Fruit fly (Drosophila melanogaster) whole organism, embryonic: ENCODE measurements around the gene CG33514.
A peak's percentile ranks its signal among the peaks of the same experiment; 100 is the strongest.

Experiments used
- Ada2b ChIP-seq: fragments of 200-800 bp; sonication (Bioruptor generic); IDR thresholded peaks from 2 replicates; pipeline ENCODE4 v1.3.6; 2022; ENCODE audit warnings: missing biosample characterization, missing genetic modification characterization
- C15 ChIP-seq: fragments of 200-800 bp; sonication (Bioruptor generic); IDR thresholded peaks from 3 replicates; pipeline ENCODE4 v1.3.6; 2022; ENCODE audit warnings: missing biosample characterization, missing genetic modification characterization
- CG10209 ChIP-seq: fragments of 200-800 bp; sonication (Bioruptor generic); optimal IDR thresholded peaks from 3 replicates; lab custom pipeline; 2017; ENCODE audit warnings: missing biosample characterization, mild to moderate bottlenecking, missing genetic modification characterization, missing genetic modification reagents
- CG10321 ChIP-seq: fragments of 200-800 bp; sonication (Bioruptor generic); IDR thresholded peaks from 2 replicates; pipeline ENCODE4 v1.3.6; 2022; ENCODE audit warnings: missing biosample characterization, missing genetic modification characterization
- CG10565 ChIP-seq: fragments of 200-800 bp; sonication (Bioruptor generic); optimal IDR thresholded peaks from 3 replicates; lab custom pipeline; 2016; ENCODE audit warnings: missing biosample characterization, mild to moderate bottlenecking, missing genetic modification characterization
- CG12236 ChIP-seq: fragments of 200-800 bp; sonication (Bioruptor generic); optimal IDR thresholded peaks from 2 replicates; lab custom pipeline; 2016; ENCODE audit warnings: missing biosample characterization, missing genetic modification characterization
- CG12391 ChIP-seq: fragments of 200-800 bp; sonication (Bioruptor generic); optimal IDR thresholded peaks from 3 replicates; lab custom pipeline; 2018; ENCODE audit warnings: missing biosample characterization, mild to moderate bottlenecking, missing genetic modification characterization, moderate library complexity
- CG13424 ChIP-seq: fragments of 200-800 bp; sonication (Bioruptor generic); optimal IDR thresholded peaks from 2 replicates; lab custom pipeline; 2019; ENCODE audit warnings: missing biosample characterization, mild to moderate bottlenecking, missing genetic modification characterization, moderate library complexity
- CG17328 ChIP-seq: fragments of 200-800 bp; sonication (Bioruptor generic); IDR thresholded peaks from 2 replicates; pipeline ENCODE4 v1.3.6; 2022; ENCODE audit warnings: missing biosample characterization, missing genetic modification characterization
- CG18262 ChIP-seq: fragments of 200-800 bp; optimal IDR thresholded peaks from 3 replicates; lab custom pipeline; 2019; ENCODE audit warnings: missing biosample characterization, mild to moderate bottlenecking, missing genetic modification characterization, moderate library complexity
- CG2712 ChIP-seq: fragments of 200-800 bp; optimal IDR thresholded peaks from 3 replicates; lab custom pipeline; 2019; ENCODE audit warnings: missing biosample characterization, mild to moderate bottlenecking, missing genetic modification characterization, moderate library complexity
- CG2875 ChIP-seq: fragments of 200-800 bp; sonication (Bioruptor generic); optimal IDR thresholded peaks from 2 replicates; lab custom pipeline; 2017; ENCODE audit warnings: missing biosample characterization, mild to moderate bottlenecking, missing genetic modification characterization, missing genetic modification reagents
- CG3281 ChIP-seq: fragments of 200-800 bp; sonication (Bioruptor generic); optimal IDR thresholded peaks from 3 replicates; lab custom pipeline; 2017; ENCODE audit warnings: missing biosample characterization, mild to moderate bottlenecking, missing genetic modification characterization
- CG3838 ChIP-seq: fragments of 200-800 bp; sonication (Bioruptor generic); optimal IDR thresholded peaks from 3 replicates; lab custom pipeline; 2016; ENCODE audit warnings: missing biosample characterization, missing genetic modification characterization
- CG4360 ChIP-seq: fragments of 200-800 bp; sonication (Bioruptor generic); IDR thresholded peaks from 2 replicates; pipeline ENCODE4 v1.3.6; 2022; ENCODE audit warnings: missing biosample characterization, missing genetic modification characterization
- CG5953 ChIP-seq: fragments of 200-800 bp; sonication (Bioruptor generic); IDR thresholded peaks from 2 replicates; pipeline ENCODE4 v1.3.6; 2022; ENCODE audit warnings: missing biosample characterization, missing genetic modification characterization
- CG6683 ChIP-seq: fragments of 200-800 bp; sonication (Bioruptor generic); optimal IDR thresholded peaks from 2 replicates; lab custom pipeline; 2017; ENCODE audit warnings: missing biosample characterization, mild to moderate bottlenecking, missing genetic modification characterization, missing genetic modification reagents
- CG6689 ChIP-seq: fragments of 200-800 bp; sonication (Bioruptor generic); IDR thresholded peaks from 2 replicates; pipeline ENCODE4 v1.3.6; 2022; ENCODE audit warnings: missing biosample characterization, missing genetic modification characterization
- CG6765 ChIP-seq: fragments of 200-800 bp; sonication (Bioruptor generic); optimal IDR thresholded peaks from 3 replicates; lab custom pipeline; 2017; ENCODE audit warnings: missing biosample characterization, mild to moderate bottlenecking, missing genetic modification characterization
- CG7928 ChIP-seq: fragments of 200-800 bp; sonication (Bioruptor generic); optimal IDR thresholded peaks from 2 replicates; lab custom pipeline; 2017; ENCODE audit warnings: missing biosample characterization, mild to moderate bottlenecking, missing genetic modification characterization
- CG8765 ChIP-seq: fragments of 200-800 bp; sonication (Bioruptor generic); IDR thresholded peaks from 2 replicates; pipeline ENCODE4 v1.3.6; 2022; ENCODE audit warnings: missing biosample characterization, missing genetic modification characterization
- CG9817 ChIP-seq: fragments of 200-800 bp; sonication (Bioruptor generic); optimal IDR thresholded peaks from 2 replicates; lab custom pipeline; 2018; ENCODE audit warnings: missing biosample characterization, mild to moderate bottlenecking, missing genetic modification characterization, moderate library complexity
- CG9876 ChIP-seq: fragments of 200-800 bp; sonication (Bioruptor generic); optimal IDR thresholded peaks from 2 replicates; lab custom pipeline; 2016; ENCODE audit warnings: missing biosample characterization, missing genetic modification characterization
- D19B ChIP-seq: fragments of 200-800 bp; sonication (Bioruptor generic); optimal IDR thresholded peaks from 2 replicates; lab custom pipeline; 2017; ENCODE audit warnings: missing biosample characterization, mild to moderate bottlenecking, missing genetic modification characterization
- E2f2 ChIP-seq: fragments of 200-800 bp; sonication (Bioruptor generic); IDR thresholded peaks from 2 replicates; pipeline ENCODE4 v1.3.6; 2022; ENCODE audit warnings: missing biosample characterization, missing genetic modification characterization
- HmgD ChIP-seq: fragments of 200-800 bp; sonication (Bioruptor generic); optimal IDR thresholded peaks from 3 replicates; lab custom pipeline; 2016; ENCODE audit warnings: missing biosample characterization, missing genetic modification characterization
- MESR4 ChIP-seq: fragments of 200-800 bp; sonication (Bioruptor generic); optimal IDR thresholded peaks from 2 replicates; lab custom pipeline; 2018; ENCODE audit warnings: missing biosample characterization, mild to moderate bottlenecking, missing genetic modification characterization, moderate library complexity
- NfI ChIP-seq: fragments of 200-800 bp; sonication (Bioruptor generic); optimal IDR thresholded peaks from 3 replicates; lab custom pipeline; 2018; ENCODE audit warnings: missing biosample characterization, mild to moderate bottlenecking, missing genetic modification characterization, moderate library complexity
- ap ChIP-seq: fragments of 200-800 bp; sonication (Bioruptor generic); IDR thresholded peaks from 2 replicates; pipeline ENCODE4 v1.3.6; 2022; ENCODE audit warnings: missing biosample characterization, missing genetic modification characterization
- ci ChIP-seq: fragments of 200-800 bp; sonication (Bioruptor generic); IDR thresholded peaks from 3 replicates; pipeline ENCODE4 v1.3.6; 2022; ENCODE audit warnings: missing biosample characterization, missing genetic modification characterization
- dmrt99B ChIP-seq: fragments of 200-800 bp; sonication (Bioruptor generic); optimal IDR thresholded peaks from 2 replicates; lab custom pipeline; 2018; ENCODE audit warnings: missing biosample characterization, mild to moderate bottlenecking, missing genetic modification characterization, moderate library complexity
- dpn ChIP-seq, 2 experiments: fragments of 200-800 bp; sonication (Bioruptor generic); optimal IDR thresholded peaks; 3 replicates each; lab custom pipeline; 2016; ENCODE audit warnings: missing biosample characterization in 2 of 2, missing genetic modification characterization in 2 of 2
- emc ChIP-seq: fragments of 200-800 bp; sonication (Bioruptor generic); optimal IDR thresholded peaks from 2 replicates; lab custom pipeline; 2016; ENCODE audit warnings: missing biosample characterization, missing genetic modification characterization
- fd96Cb ChIP-seq: fragments of 200-800 bp; sonication (Bioruptor generic); optimal IDR thresholded peaks from 2 replicates; lab custom pipeline; 2018; ENCODE audit warnings: missing biosample characterization, mild to moderate bottlenecking, missing genetic modification characterization, moderate library complexity
- gcm ChIP-seq: fragments of 200-800 bp; sonication (Bioruptor generic); optimal IDR thresholded peaks from 2 replicates; lab custom pipeline; 2019; ENCODE audit warnings: missing biosample characterization, mild to moderate bottlenecking, missing genetic modification characterization, moderate library complexity
- gt ChIP-seq: fragments of 200-800 bp; sonication (Bioruptor generic); IDR thresholded peaks from 2 replicates; pipeline ENCODE4 v1.3.6; 2022; ENCODE audit warnings: missing biosample characterization, missing genetic modification characterization
- hkb ChIP-seq, 2 experiments: fragments of 200-800 bp in 1 of 2; fragments of >200 bp in 1 of 2; sonication (Bioruptor generic) in 1 of 2; IDR thresholded peaks in 1 of 2; optimal IDR thresholded peaks in 1 of 2; 2 replicates each; pipeline versions ENCODE4 v1.3.6 to Lab custom; 2017 to 2022; ENCODE audit warnings: missing biosample characterization in 1 of 2, missing genetic modification characterization in 1 of 2
- jigr1 ChIP-seq: fragments of 200-800 bp; sonication (Bioruptor generic); IDR thresholded peaks from 3 replicates; pipeline ENCODE4 v1.3.6; 2022; ENCODE audit warnings: missing biosample characterization, missing genetic modification characterization
- mld ChIP-seq: fragments of 200-800 bp; sonication (Bioruptor generic); IDR thresholded peaks from 3 replicates; pipeline ENCODE4 v1.3.6; 2022; ENCODE audit warnings: missing biosample characterization, missing genetic modification characterization; ENCODE audit not compliant: partially characterized antibody
- nmo ChIP-seq: fragments of 200-800 bp; sonication (Bioruptor generic); optimal IDR thresholded peaks from 2 replicates; lab custom pipeline; 2018; ENCODE audit warnings: missing biosample characterization, mild to moderate bottlenecking, missing genetic modification characterization, moderate library complexity
- onecut ChIP-seq: fragments of 200-800 bp; sonication (Bioruptor generic); IDR thresholded peaks from 2 replicates; pipeline ENCODE4 v1.3.6; 2022; ENCODE audit warnings: missing biosample characterization, missing genetic modification characterization
- repo ChIP-seq: fragments of 200-800 bp; sonication (Bioruptor generic); optimal IDR thresholded peaks from 2 replicates; lab custom pipeline; 2016; ENCODE audit warnings: missing biosample characterization, missing genetic modification characterization
- row ChIP-seq: fragments of 200-800 bp; sonication (Bioruptor generic); IDR thresholded peaks from 3 replicates; pipeline ENCODE4 v1.3.6; 2022; ENCODE audit warnings: missing biosample characterization, missing genetic modification characterization
- sima ChIP-seq: fragments of 200-800 bp; sonication (Bioruptor generic); optimal IDR thresholded peaks from 2 replicates; lab custom pipeline; 2016; ENCODE audit warnings: missing biosample characterization, missing genetic modification characterization
- slp2 ChIP-seq: fragments of 200-800 bp; sonication (Bioruptor generic); optimal IDR thresholded peaks from 2 replicates; lab custom pipeline; 2016; ENCODE audit warnings: missing biosample characterization, missing genetic modification characterization
- tap ChIP-seq: fragments of 200-800 bp; optimal IDR thresholded peaks from 3 replicates; lab custom pipeline; 2019; ENCODE audit warnings: missing biosample characterization, mild to moderate bottlenecking, missing genetic modification characterization, moderate library complexity
- tgo ChIP-seq: fragments of 200-800 bp; sonication (Bioruptor generic); IDR thresholded peaks from 3 replicates; pipeline ENCODE4 v1.3.6; 2022; ENCODE audit warnings: missing biosample characterization, missing genetic modification characterization
- unpg ChIP-seq: fragments of 200-800 bp; sonication (Bioruptor generic); optimal IDR thresholded peaks from 3 replicates; lab custom pipeline; 2018; ENCODE audit warnings: missing biosample characterization, mild to moderate bottlenecking, missing genetic modification characterization, moderate library complexity
- zf30C ChIP-seq: fragments of 200-800 bp; sonication (Bioruptor generic); optimal IDR thresholded peaks from 3 replicates; lab custom pipeline; 2018; ENCODE audit warnings: missing biosample characterization, mild to moderate bottlenecking, missing genetic modification characterization

CG33514 gene

DNA sequence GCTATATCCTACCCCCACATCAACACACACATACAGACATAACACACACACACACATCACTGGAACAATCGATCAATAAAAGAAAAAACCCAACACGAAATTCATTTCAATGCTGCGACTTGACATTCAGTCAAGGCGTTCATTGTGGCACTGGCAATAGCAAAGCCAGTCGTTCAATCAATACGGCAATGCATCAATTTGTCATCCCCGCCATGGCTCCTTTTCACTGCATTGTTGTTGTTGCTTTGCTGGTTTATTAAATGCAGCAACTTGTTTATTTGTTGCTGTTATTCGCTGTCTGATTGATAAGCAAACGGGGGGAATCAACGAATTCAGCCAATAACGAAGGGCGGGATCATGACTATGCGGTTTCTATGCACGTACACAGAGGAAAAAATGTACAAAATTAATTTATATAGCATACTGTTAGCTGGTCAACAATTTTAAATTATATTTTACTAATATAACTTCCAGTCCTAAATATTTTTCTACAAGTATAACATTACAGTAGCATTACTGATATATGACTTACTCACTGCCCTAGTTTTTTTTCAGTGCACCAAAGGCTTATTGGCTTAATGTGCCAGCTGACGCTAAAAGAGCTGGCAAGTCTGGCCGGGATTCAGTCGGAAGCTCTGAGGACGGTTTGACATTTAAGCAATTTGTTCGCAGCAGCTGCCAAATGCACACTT lies 10.6 kb downstream of the CG33514 start (continued):
- TF ChIP-seq onecut (GFP tag; lab: Robert Waterston, UW) (0 out of 2 replicates have a peak, but pooled peaks have one; percentile 8), CG3281 (GFP tag; lab: Kevin White, UChicago) (peak; percentile 9), CG6689 (GFP tag; lab: Robert Waterston, UW) (0 out of 2 replicates have a peak, but pooled peaks have one; percentile 15), jigr1 (GFP tag; lab: Robert Waterston, UW) (no peak), fd96Cb (tag; lab: Kevin White, UChicago) (peak; percentile 10), gcm (GFP tag; lab: Kevin White, UChicago) (no peak), MESR4 (GFP tag; lab: Kevin White, UChicago) (no peak), nmo (GFP tag; lab: Kevin White, UChicago) (peak; percentile 13), CG7928 (GFP tag; lab: Kevin White, UChicago) (no peak), slp2 (GFP tag; lab: Kevin White, UChicago) (no peak), CG2712 (tag; lab: Kevin White, UChicago) (peak; percentile 32), CG8765 (GFP tag; lab: Robert Waterston, UW) (peak; percentile 21; the same call in 1 of the 2 replicates), CG13424 (tag; lab: Kevin White, UChicago) (peak; percentile 38), row (GFP tag; lab: Robert Waterston, UW) (peak; percentile 58), CG4360 (GFP tag; lab: Robert Waterston, UW) (no peak), CG2875 (no peak), zf30C (GFP tag; lab: Kevin White, UChicago) (no peak), tgo (peak; percentile 28; the same call in 1 of the 3 replicates), NfI (GFP tag; lab: Kevin White, UChicago) (no peak), D19B (GFP tag; lab: Kevin White, UChicago) (no peak), ap (GFP tag; lab: Robert Waterston, UW) (no peak), unpg (GFP tag; lab: Kevin White, UChicago) (peak; percentile 39), repo (GFP tag; lab: Kevin White, UChicago) (no peak), CG10321 (GFP tag; lab: Robert Waterston, UW) (no peak), C15 (GFP tag; lab: Robert Waterston, UW) (no peak), dmrt99B (tag; lab: Kevin White, UChicago) (peak; percentile 53), CG6683 (no peak), mld (GFP tag; lab: Robert Waterston, UW) (no peak), dpn (GFP tag; optimal IDR thresholded peaks at IDR 0.05; lab: Kevin White, UChicago) (peak in 1 of 2 experiments; percentile 1), gt (no peak), tap (tag; lab: Kevin White, UChicago) (peak; percentile 17), hkb (optimal IDR thresholded peaks at IDR 0.05; lab: Kevin White, UChicago) (no peak), hkb (GFP tag; IDR thresholded peaks at IDR 0.05; lab: Robert Waterston, UW) (peak; percentile 50), CG18262 (peak; percentile 18), CG12236 (GFP tag; lab: Kevin White, UChicago) (no peak), CG10565 (GFP tag; lab: Kevin White, UChicago) (no peak), CG12391 (tag; lab: Kevin White, UChicago) (peak; percentile 2), sima (GFP tag; lab: Kevin White, UChicago) (no peak), Ada2b (peak; percentile 42; the same call in 1 of the 2 replicates), ci (GFP tag; lab: Robert Waterston, UW) (0 out of 3 replicates have a peak, but pooled peaks have one; percentile 28), emc (GFP tag; lab: Kevin White, UChicago) (no peak), CG6765 (GFP tag; lab: Kevin White, UChicago) (no peak), CG3838 (no peak), CG9876 (GFP tag; lab: Kevin White, UChicago) (no peak), CG10209 (peak; percentile 18), CG5953 (no peak), CG9817 (tag; lab: Kevin White, UChicago) (peak; percentile 14), E2f2 (GFP tag; lab: Robert Waterston, UW) (no peak), CG17328 (no peak), HmgD (GFP tag; lab: Kevin White, UChicago) (no peak)
